Worm (Caenorhabditis elegans) whole organism, late embryonic: Measurements from ENCODE around the gene klp-4.

Source experiments
- C08G9.2 ChIP-seq: sonication (generic microtip); optimal IDR thresholded peaks from 2 replicates; lab custom pipeline; 2016; ENCODE audit warnings: mild to moderate bottlenecking, missing genetic modification characterization, moderate library complexity, missing compliant biosample characterization
- C38D4.7 ChIP-seq: fragments of 200-800 bp; sonication (Bioruptor generic); optimal IDR thresholded peaks from 2 replicates; lab custom pipeline; 2018; ENCODE audit warnings: mild to moderate bottlenecking, missing genetic modification characterization, moderate library complexity, missing compliant biosample characterization
- F13H6.1 ChIP-seq: sonication (generic microtip); optimal IDR thresholded peaks from 2 replicates; lab custom pipeline; 2016; ENCODE audit warnings: missing genetic modification characterization, missing compliant biosample characterization
- K09A11.1 ChIP-seq: sonication (generic microtip); optimal IDR thresholded peaks from 2 replicates; lab custom pipeline; 2017; ENCODE audit warnings: antibody characterized with exemption, mild to moderate bottlenecking, missing genetic modification characterization, missing compliant biosample characterization; ENCODE audit not compliant: insufficient read depth
- T23F11.4 ChIP-seq: fragments of 200-800 bp; sonication (Bioruptor generic); optimal IDR thresholded peaks from 2 replicates; lab custom pipeline; 2018; ENCODE audit warnings: mild to moderate bottlenecking, missing genetic modification characterization, missing compliant biosample characterization
- Y22D7AL.16 ChIP-seq: sonication (generic microtip); optimal IDR thresholded peaks from 2 replicates; lab custom pipeline; 2016; ENCODE audit warnings: missing genetic modification characterization, missing compliant biosample characterization
- ama-1 ChIP-seq: fragments of 150-350 bp; optimal IDR thresholded peaks from 2 replicates; lab custom pipeline; 2014
- ceh-14 ChIP-seq: sonication (generic microtip); optimal IDR thresholded peaks from 2 replicates; lab custom pipeline; 2016; ENCODE audit warnings: missing genotype, missing genetic modification characterization, missing compliant biosample characterization
- ceh-18 ChIP-seq: sonication (generic microtip); optimal IDR thresholded peaks from 2 replicates; lab custom pipeline; 2016; ENCODE audit warnings: missing genetic modification characterization, missing compliant biosample characterization
- ceh-2 ChIP-seq: sonication (generic microtip); optimal IDR thresholded peaks from 2 replicates; lab custom pipeline; 2016; ENCODE audit warnings: missing genotype, missing genetic modification characterization, missing compliant biosample characterization
- ceh-22 ChIP-seq: sonication (generic microtip); optimal IDR thresholded peaks from 2 replicates; lab custom pipeline; 2017; ENCODE audit warnings: missing biosample characterization, missing genetic modification characterization
- ceh-31 ChIP-seq: sonication (generic microtip); optimal IDR thresholded peaks from 2 replicates; lab custom pipeline; 2016; ENCODE audit warnings: missing genetic modification characterization, missing compliant biosample characterization
- ceh-34 ChIP-seq: sonication (generic microtip); optimal IDR thresholded peaks from 2 replicates; lab custom pipeline; 2016; ENCODE audit warnings: mild to moderate bottlenecking, missing genetic modification characterization, missing compliant biosample characterization
- ceh-48 ChIP-seq: sonication (generic microtip); optimal IDR thresholded peaks from 2 replicates; lab custom pipeline; 2016; ENCODE audit warnings: missing genetic modification characterization, inconsistent platforms, missing compliant biosample characterization
- ceh-6 ChIP-seq: fragments of 200-800 bp; sonication (Bioruptor generic); optimal IDR thresholded peaks from 2 replicates; lab custom pipeline; 2018; ENCODE audit warnings: mild to moderate bottlenecking, missing genetic modification characterization, missing compliant biosample characterization
- ceh-9 ChIP-seq: sonication (generic microtip); optimal IDR thresholded peaks from 2 replicates; lab custom pipeline; 2016; ENCODE audit warnings: mild to moderate bottlenecking, missing genetic modification characterization, inconsistent platforms, missing compliant biosample characterization
- ets-4 ChIP-seq: sonication (generic microtip); optimal IDR thresholded peaks from 2 replicates; lab custom pipeline; 2016; ENCODE audit warnings: missing genetic modification characterization, missing compliant biosample characterization
- fax-1 ChIP-seq: sonication (generic microtip); optimal IDR thresholded peaks from 2 replicates; lab custom pipeline; 2016; ENCODE audit warnings: missing genotype, missing genetic modification characterization, missing compliant biosample characterization
- fkh-10 ChIP-seq: fragments of 150-350 bp; optimal IDR thresholded peaks from 2 replicates; lab custom pipeline; 2014; ENCODE audit warnings: missing biosample characterization, missing genetic modification reagents, missing genetic modification characterization
- hlh-13 ChIP-seq: fragments of 200-800 bp; sonication (Bioruptor generic); optimal IDR thresholded peaks from 2 replicates; lab custom pipeline; 2018; ENCODE audit warnings: mild to moderate bottlenecking, missing genetic modification characterization, missing compliant biosample characterization
- lim-6 ChIP-seq: sonication (generic microtip); optimal IDR thresholded peaks from 2 replicates; lab custom pipeline; 2016; ENCODE audit warnings: missing genetic modification characterization, missing compliant biosample characterization
- madf-2 ChIP-seq: sonication (generic microtip); optimal IDR thresholded peaks from 2 replicates; lab custom pipeline; 2017; ENCODE audit warnings: missing genetic modification characterization, missing compliant biosample characterization
- nfya-1 ChIP-seq: sonication (generic microtip); optimal IDR thresholded peaks from 2 replicates; lab custom pipeline; 2017; ENCODE audit warnings: missing genetic modification characterization, mild to moderate bottlenecking, missing compliant biosample characterization, antibody characterized with exemption, moderate library complexity
- nhr-232 ChIP-seq: sonication (generic microtip); optimal IDR thresholded peaks from 2 replicates; lab custom pipeline; 2016; ENCODE audit warnings: missing genetic modification characterization, missing compliant biosample characterization
- odd-2 ChIP-seq: sonication (generic microtip); optimal IDR thresholded peaks from 2 replicates; lab custom pipeline; 2017; ENCODE audit warnings: antibody characterized with exemption, mild to moderate bottlenecking, missing genetic modification characterization, missing compliant biosample characterization
- pat-9 ChIP-seq: fragments of 200-800 bp; sonication (Bioruptor generic); optimal IDR thresholded peaks from 2 replicates; lab custom pipeline; 2018; ENCODE audit warnings: mild to moderate bottlenecking, missing genetic modification characterization, moderate library complexity, missing compliant biosample characterization
- pax-1 ChIP-seq: fragments of 150-350 bp; optimal IDR thresholded peaks from 2 replicates; lab custom pipeline; 2014; ENCODE audit warnings: missing biosample characterization, missing genetic modification characterization
- pha-2 ChIP-seq: sonication (generic microtip); optimal IDR thresholded peaks from 2 replicates; lab custom pipeline; 2017; ENCODE audit warnings: mild to moderate bottlenecking, missing genetic modification characterization, missing compliant biosample characterization
- pha-4 ChIP-seq: fragments of 150-350 bp; optimal IDR thresholded peaks from 2 replicates; lab custom pipeline; 2018; ENCODE audit warnings: missing biosample characterization, missing genetic modification reagents, missing genetic modification characterization
- pqm-1 ChIP-seq: sonication (generic microtip); optimal IDR thresholded peaks from 2 replicates; lab custom pipeline; 2016; ENCODE audit warnings: missing genetic modification characterization, missing compliant biosample characterization
- pros-1 ChIP-seq: fragments of 150-350 bp; optimal IDR thresholded peaks from 2 replicates; lab custom pipeline; 2014; ENCODE audit warnings: missing biosample characterization, missing genetic modification reagents, missing genetic modification characterization
- rnt-1 ChIP-seq: sonication (generic microtip); optimal IDR thresholded peaks from 2 replicates; lab custom pipeline; 2016; ENCODE audit warnings: missing genetic modification characterization, missing compliant biosample characterization
- sdc-2 ChIP-seq: sonication (generic microtip); optimal IDR thresholded peaks from 2 replicates; lab custom pipeline; 2016; ENCODE audit warnings: missing genotype, missing genetic modification characterization, missing compliant biosample characterization
- sox-4 ChIP-seq: sonication (generic microtip); optimal IDR thresholded peaks from 2 replicates; lab custom pipeline; 2017; ENCODE audit warnings: mild to moderate bottlenecking, missing genetic modification characterization, inconsistent platforms, missing compliant biosample characterization
- syd-9 ChIP-seq: sonication (generic microtip); optimal IDR thresholded peaks from 2 replicates; lab custom pipeline; 2016; ENCODE audit warnings: mild to moderate bottlenecking, missing genetic modification characterization, moderate library complexity, missing compliant biosample characterization
- tbx-2 ChIP-seq: sonication (generic microtip); optimal IDR thresholded peaks from 2 replicates; lab custom pipeline; 2016; ENCODE audit warnings: missing genetic modification characterization, missing compliant biosample characterization
- ttx-3 ChIP-seq: sonication (generic microtip); optimal IDR thresholded peaks from 2 replicates; lab custom pipeline; 2016; ENCODE audit warnings: missing genetic modification reagents, missing genetic modification characterization, missing compliant biosample characterization
- unc-3 ChIP-seq, 2 experiments: fragments of 200-800 bp in 1 of 2; sonication (Bioruptor generic) in 1 of 2; sonication (generic microtip) in 1 of 2; conservative IDR thresholded peaks in 1 of 2; optimal IDR thresholded peaks in 1 of 2; 2 replicates each; pipeline versions ENCODE4 v1.3.6 to Lab custom; 2016 to 2022; ENCODE audit warnings: missing compliant biosample characterization in 2 of 2, missing genetic modification characterization in 2 of 2, missing genetic modification reagents in 1 of 2
- unc-42 ChIP-seq: sonication (generic microtip); optimal IDR thresholded peaks from 2 replicates; lab custom pipeline; 2016; ENCODE audit warnings: missing genotype, missing genetic modification characterization, missing compliant biosample characterization
- unc-55 ChIP-seq: sonication (generic microtip); optimal IDR thresholded peaks from 2 replicates; lab custom pipeline; 2017; ENCODE audit warnings: missing biosample characterization, missing genetic modification reagents, missing genetic modification characterization
- unc-86 ChIP-seq: sonication (generic microtip); optimal IDR thresholded peaks from 2 replicates; lab custom pipeline; 2016; ENCODE audit warnings: missing genetic modification characterization, missing compliant biosample characterization

Gene klp-4

ce11 chrX:3127626-3128142 lies 50.8 kb downstream of the klp-4 start (continued):
- TF ChIP-seq tbx-2 (tag; lab: Kevin White, UChicago) (peak; percentile 96), C08G9.2 (peak; percentile 47), Y22D7AL.16 (tag; lab: Kevin White, UChicago) (peak; percentile 42), sox-4 (tag; lab: Kevin White, UChicago) (peak; percentile 74), pros-1 (peak; percentile 93), T23F11.4 (GFP tag; lab: Kevin White, UChicago) (peak; percentile 72), lim-6 (tag; lab: Kevin White, UChicago) (peak; percentile 65), nfya-1 (tag; lab: Kevin White, UChicago) (peak; percentile 97), ttx-3 (no peak), sdc-2 (tag; lab: Kevin White, UChicago) (peak; percentile 88), odd-2 (no peak), ceh-22 (peak; percentile 90), syd-9 (peak; percentile 88), ceh-9 (tag; lab: Kevin White, UChicago) (no peak), F13H6.1 (tag; lab: Kevin White, UChicago) (peak; percentile 76), fax-1 (tag; lab: Kevin White, UChicago) (peak; percentile 43), fkh-10 (peak; percentile 54), ceh-18 (tag; lab: Kevin White, UChicago) (peak; percentile 98), ama-1 (lab: Kevin White, UChicago) (peak; percentile 33), pha-4 (tag; lab: Kevin White, UChicago) (no peak), pat-9 (tag; lab: Kevin White, UChicago) (peak; percentile 62), ceh-6 (GFP tag; lab: Kevin White, UChicago) (peak; percentile 52), ets-4 (tag; lab: Kevin White, UChicago) (peak; percentile 57), ceh-14 (tag; lab: Kevin White, UChicago) (peak; percentile 75), unc-86 (tag; lab: Kevin White, UChicago) (peak; percentile 52), hlh-13 (no peak), pha-2 (tag; lab: Kevin White, UChicago) (peak; percentile 19), ceh-2 (peak; percentile 82), madf-2 (peak; percentile 31), ceh-34 (tag; lab: Kevin White, UChicago) (peak; percentile 97), unc-42 (tag; lab: Kevin White, UChicago) (peak; percentile 94)

- no peak for TF ChIP-seq nhr-232 (tag; lab: Kevin White, UChicago)
- TF ChIP-seq rnt-1, result no peak
- TF ChIP-seq pqm-1 (tag; lab: Kevin White, UChicago), result no peak
- TF ChIP-seq sdc-2 (tag; lab: Kevin White, UChicago), result no peak
- no peak for TF ChIP-seq unc-55 (GFP tag; lab: Kevin White, UChicago)
- no peak for TF ChIP-seq K09A11.1 (tag; lab: Kevin White, UChicago)
Measured at ce11 chrX:3126979-3127378, 51.5 kb downstream of the klp-4 start, which contains the start of gene spc-1. spc-1 (minus strand) TSS chrX:3127079.

ce11 chrX:3126233-3126632 lies 52.3 kb downstream of the klp-4 start:
- no peak for TF ChIP-seq unc-3 (GFP tag; conservative IDR thresholded peaks at IDR 0.05; lab: Robert Waterston, UW)
- peak; percentile 20 for TF ChIP-seq unc-3 (tag; optimal IDR thresholded peaks at IDR 0.05; lab: Kevin White, UChicago)
- TF ChIP-seq ceh-48 (tag; lab: Kevin White, UChicago), result peak; percentile 70
- TF ChIP-seq tbx-2 (tag; lab: Kevin White, UChicago), result peak; percentile 6
- no peak for TF ChIP-seq C38D4.7 (GFP tag; lab: Kevin White, UChicago)
- TF ChIP-seq ceh-31 (tag; lab: Kevin White, UChicago), result peak; percentile 61
- TF ChIP-seq nfya-1 (tag; lab: Kevin White, UChicago), result peak; percentile 19
- TF ChIP-seq pax-1, result no peak
- TF ChIP-seq ceh-14 (tag; lab: Kevin White, UChicago), result peak; percentile 33
- peak; percentile 87 for TF ChIP-seq unc-42 (tag; lab: Kevin White, UChicago)
